Worm (Caenorhabditis elegans) whole organism, young adult: Measurements from ENCODE around the gene tftc-3.

Experiments
- B0261.1 ChIP-seq: sonication (generic microtip); optimal IDR thresholded peaks from 2 replicates; lab custom pipeline; 2016; ENCODE audit warnings: mild to moderate bottlenecking, missing genetic modification characterization, moderate library complexity, missing compliant biosample characterization
- C06A6.2 ChIP-seq: fragments of 200-800 bp; sonication (Bioruptor generic); conservative IDR thresholded peaks from 2 replicates; pipeline ENCODE4 v1.3.6; 2022; ENCODE audit warnings: missing genetic modification characterization, missing compliant biosample characterization
- C17E4.6 ChIP-seq: fragments of 200-800 bp; sonication (Bioruptor generic); IDR thresholded peaks from 2 replicates; pipeline ENCODE4 v1.3.6; 2022; ENCODE audit warnings: missing genetic modification reagents, missing genetic modification characterization, missing compliant biosample characterization
- D2030.7 ChIP-seq: fragments of 200-800 bp; sonication (Bioruptor generic); IDR thresholded peaks from 2 replicates; pipeline ENCODE4 v1.3.6; 2022; ENCODE audit warnings: missing genetic modification reagents, missing genetic modification characterization, missing compliant biosample characterization
- F23B12.7 ChIP-seq: sonication (generic microtip); optimal IDR thresholded peaks from 2 replicates; lab custom pipeline; 2017; ENCODE audit warnings: missing genetic modification characterization, mild to moderate bottlenecking, missing compliant biosample characterization, antibody characterized with exemption, moderate library complexity; ENCODE audit not compliant: insufficient read depth
- F37B4.10 ChIP-seq: fragments of 200-800 bp; sonication (Bioruptor generic); IDR thresholded peaks from 2 replicates; pipeline ENCODE4 v1.3.6; 2022; ENCODE audit warnings: missing genetic modification characterization, missing compliant biosample characterization
- F49E8.2 ChIP-seq: sonication (generic microtip); optimal IDR thresholded peaks from 3 replicates; lab custom pipeline; 2017; ENCODE audit warnings: missing genetic modification characterization, mild to moderate bottlenecking, missing compliant biosample characterization, antibody characterized with exemption, moderate library complexity; ENCODE audit not compliant: insufficient read depth
- F57C9.4 ChIP-seq: sonication (generic microtip); optimal IDR thresholded peaks from 2 replicates; lab custom pipeline; 2017; ENCODE audit warnings: mild to moderate bottlenecking, missing genetic modification characterization, missing compliant biosample characterization
- Y56A3A.18 ChIP-seq: fragments of 200-800 bp; sonication (Bioruptor generic); IDR thresholded peaks from 2 replicates; pipeline ENCODE4 v1.3.6; 2022; ENCODE audit warnings: missing genetic modification reagents, missing genetic modification characterization, missing compliant biosample characterization
- Y79H2A.3 ChIP-seq: fragments of 200-800 bp; sonication (Bioruptor generic); conservative IDR thresholded peaks from 2 replicates; pipeline ENCODE4 v1.3.6; 2022; ENCODE audit warnings: missing genetic modification reagents, missing genetic modification characterization, missing compliant biosample characterization
- ZK185.1 ChIP-seq: sonication (generic microtip); optimal IDR thresholded peaks from 2 replicates; lab custom pipeline; 2016; ENCODE audit warnings: mild to moderate bottlenecking, missing genetic modification characterization, missing compliant biosample characterization; ENCODE audit not compliant: poor library complexity, severe bottlenecking
- atf-7 ChIP-seq: sonication (generic microtip); optimal IDR thresholded peaks from 2 replicates; lab custom pipeline; 2017; ENCODE audit warnings: mild to moderate bottlenecking, missing genetic modification characterization, missing compliant biosample characterization
- cebp-1 ChIP-seq, 2 experiments: fragments of 200-800 bp in 1 of 2; sonication (Bioruptor generic) in 1 of 2; sonication (generic microtip) in 1 of 2; IDR thresholded peaks in 1 of 2; optimal IDR thresholded peaks in 1 of 2; 2 replicates each; pipeline versions ENCODE4 v1.3.6 to Lab custom; 2017 to 2022; ENCODE audit warnings: missing compliant biosample characterization in 2 of 2, missing genetic modification characterization in 2 of 2, mild to moderate bottlenecking in 1 of 2, missing genetic modification reagents in 1 of 2, moderate library complexity in 1 of 2
- ceh-27 ChIP-seq: fragments of 200-800 bp; sonication (Bioruptor generic); optimal IDR thresholded peaks from 2 replicates; lab custom pipeline; 2018; ENCODE audit warnings: mild to moderate bottlenecking, missing genetic modification characterization, moderate library complexity, missing compliant biosample characterization
- ceh-40 ChIP-seq: fragments of 200-800 bp; sonication (Bioruptor generic); IDR thresholded peaks from 2 replicates; pipeline ENCODE4 v1.3.6; 2022; ENCODE audit warnings: missing genetic modification characterization, missing compliant biosample characterization
- ceh-91 ChIP-seq: fragments of 200-800 bp; sonication (Bioruptor generic); IDR thresholded peaks from 2 replicates; pipeline ENCODE4 v1.3.6; 2022; ENCODE audit warnings: missing genetic modification reagents, missing genetic modification characterization, missing compliant biosample characterization
- die-1 ChIP-seq: sonication (generic microtip); optimal IDR thresholded peaks from 2 replicates; lab custom pipeline; 2016; ENCODE audit warnings: missing genotype, mild to moderate bottlenecking, missing genetic modification characterization, missing compliant biosample characterization
- dox-1 ChIP-seq: fragments of 200-800 bp; sonication (Bioruptor generic); IDR thresholded peaks from 2 replicates; pipeline ENCODE4 v1.3.6; 2022; ENCODE audit warnings: missing genetic modification reagents, missing genetic modification characterization, missing compliant biosample characterization
- dpl-1 ChIP-seq: fragments of 150-350 bp; optimal IDR thresholded peaks from 2 replicates; lab custom pipeline; 2014; ENCODE audit warnings: missing biosample characterization, missing genetic modification reagents, missing genetic modification characterization
- ekl-4 ChIP-seq: fragments of 200-800 bp; sonication (Bioruptor generic); IDR thresholded peaks from 2 replicates; pipeline ENCODE4 v1.3.6; 2022; ENCODE audit warnings: missing genetic modification reagents, missing genetic modification characterization, missing compliant biosample characterization
- hmg-1.2 ChIP-seq: fragments of 200-800 bp; sonication (Bioruptor generic); IDR thresholded peaks from 2 replicates; pipeline ENCODE4 v1.3.6; 2022; ENCODE audit warnings: missing genetic modification reagents, missing genetic modification characterization, missing compliant biosample characterization
- hsf-1 ChIP-seq: fragments of 200-800 bp; sonication (Bioruptor generic); IDR thresholded peaks from 2 replicates; pipeline ENCODE4 v1.3.6; 2022; ENCODE audit warnings: missing genetic modification reagents, missing genetic modification characterization, missing compliant biosample characterization
- let-607 ChIP-seq, 2 experiments: fragments of 200-800 bp in 1 of 2; sonication (Bioruptor generic) in 1 of 2; sonication (generic microtip) in 1 of 2; optimal IDR thresholded peaks; 2 replicates each; lab custom pipeline; 2016 to 2018; ENCODE audit warnings: mild to moderate bottlenecking in 2 of 2, missing compliant biosample characterization in 2 of 2, missing genetic modification characterization in 2 of 2, moderate library complexity in 2 of 2, missing genotype in 1 of 2
- lin-40 ChIP-seq: sonication (generic microtip); optimal IDR thresholded peaks from 2 replicates; lab custom pipeline; 2016; ENCODE audit warnings: missing genetic modification characterization, mild to moderate bottlenecking, missing compliant biosample characterization, missing genotype, missing genetic modification reagents
- lsl-1 ChIP-seq: fragments of 200-800 bp; sonication (Bioruptor generic); optimal IDR thresholded peaks from 2 replicates; lab custom pipeline; 2018; ENCODE audit warnings: mild to moderate bottlenecking, missing genetic modification characterization, moderate library complexity, missing compliant biosample characterization
- madf-10 ChIP-seq: sonication (generic microtip); optimal IDR thresholded peaks from 2 replicates; lab custom pipeline; 2016; ENCODE audit warnings: mild to moderate bottlenecking, missing genetic modification characterization, missing compliant biosample characterization
- madf-6 ChIP-seq: fragments of 200-800 bp; sonication (Bioruptor generic); IDR thresholded peaks from 2 replicates; pipeline ENCODE4 v1.3.6; 2022; ENCODE audit warnings: missing genetic modification reagents, missing genetic modification characterization, missing compliant biosample characterization
- madf-8 ChIP-seq: fragments of 200-800 bp; sonication (Bioruptor generic); conservative IDR thresholded peaks from 2 replicates; pipeline ENCODE4 v1.3.6; 2022; ENCODE audit warnings: missing genetic modification reagents, missing genetic modification characterization, missing compliant biosample characterization
- mes-4 ChIP-seq: sonication (generic microtip); optimal IDR thresholded peaks from 2 replicates; lab custom pipeline; 2016; ENCODE audit warnings: missing genotype, missing genetic modification characterization, missing compliant biosample characterization
- nfya-1 ChIP-seq: sonication (generic microtip); optimal IDR thresholded peaks from 2 replicates; lab custom pipeline; 2017; ENCODE audit warnings: antibody characterized with exemption, missing compliant biosample characterization, missing genetic modification characterization, borderline replicate concordance; ENCODE audit not compliant: insufficient read depth
- nfya-2 ChIP-seq: fragments of 200-800 bp; sonication (Bioruptor generic); IDR thresholded peaks from 2 replicates; pipeline ENCODE4 v1.3.6; 2022; ENCODE audit warnings: missing genetic modification reagents, missing genetic modification characterization, missing compliant biosample characterization
- nhr-179 ChIP-seq: sonication (generic microtip); optimal IDR thresholded peaks from 2 replicates; lab custom pipeline; 2016; ENCODE audit warnings: mild to moderate bottlenecking, missing genetic modification characterization, missing compliant biosample characterization
- nhr-80 ChIP-seq: sonication (generic microtip); optimal IDR thresholded peaks from 2 replicates; lab custom pipeline; 2016; ENCODE audit warnings: missing genetic modification characterization, missing compliant biosample characterization
- pbrm-1 ChIP-seq: fragments of 200-800 bp; sonication (Bioruptor generic); IDR thresholded peaks from 2 replicates; pipeline ENCODE4 v1.3.6; 2022; ENCODE audit warnings: missing genetic modification reagents, missing genetic modification characterization, missing compliant biosample characterization
- snpc-3.4 ChIP-seq: sonication (generic microtip); optimal IDR thresholded peaks from 2 replicates; lab custom pipeline; 2017; ENCODE audit warnings: missing genetic modification characterization, mild to moderate bottlenecking, missing compliant biosample characterization, antibody characterized with exemption, moderate library complexity, missing genotype, missing genetic modification reagents
- snpc-4 ChIP-seq, 5 experiments: fragments of 150-350 bp in 1 of 5; sonication (generic microtip) in 4 of 5; optimal IDR thresholded peaks; 2 replicates each; lab custom pipeline; 2014 to 2018; ENCODE audit warnings: missing genetic modification characterization in 5 of 5, missing biosample characterization in 3 of 5, antibody characterized with exemption in 2 of 5, mild to moderate bottlenecking in 2 of 5, missing compliant biosample characterization in 2 of 5, missing genotype in 2 of 5, moderate library complexity in 2 of 5, missing genetic modification reagents in 1 of 5
- tbp1 ChIP-seq: fragments of 200-800 bp; sonication (Bioruptor generic); optimal IDR thresholded peaks from 2 replicates; lab custom pipeline; 2018; ENCODE audit warnings: mild to moderate bottlenecking, missing genetic modification characterization, missing compliant biosample characterization
- unc-130 ChIP-seq: sonication (generic microtip); optimal IDR thresholded peaks from 2 replicates; lab custom pipeline; 2016; ENCODE audit warnings: missing genetic modification reagents, missing genetic modification characterization, missing compliant biosample characterization
- zim-3 ChIP-seq: sonication (generic microtip); optimal IDR thresholded peaks from 2 replicates; lab custom pipeline; 2017; ENCODE audit warnings: mild to moderate bottlenecking, missing genetic modification characterization, moderate library complexity, missing compliant biosample characterization
- ztf-18 ChIP-seq: sonication (generic microtip); optimal IDR thresholded peaks from 2 replicates; lab custom pipeline; 2016; ENCODE audit warnings: missing genotype, mild to moderate bottlenecking, missing genetic modification characterization, missing compliant biosample characterization
- ztf-22 ChIP-seq: fragments of 200-800 bp; sonication (Bioruptor generic); optimal IDR thresholded peaks from 2 replicates; lab custom pipeline; 2018; ENCODE audit warnings: mild to moderate bottlenecking, missing genetic modification characterization, moderate library complexity, missing compliant biosample characterization
- ztf-26 ChIP-seq: sonication (generic microtip); optimal IDR thresholded peaks from 2 replicates; lab custom pipeline; 2017; ENCODE audit warnings: missing genetic modification characterization, missing compliant biosample characterization

Gene tftc-3

DNA sequence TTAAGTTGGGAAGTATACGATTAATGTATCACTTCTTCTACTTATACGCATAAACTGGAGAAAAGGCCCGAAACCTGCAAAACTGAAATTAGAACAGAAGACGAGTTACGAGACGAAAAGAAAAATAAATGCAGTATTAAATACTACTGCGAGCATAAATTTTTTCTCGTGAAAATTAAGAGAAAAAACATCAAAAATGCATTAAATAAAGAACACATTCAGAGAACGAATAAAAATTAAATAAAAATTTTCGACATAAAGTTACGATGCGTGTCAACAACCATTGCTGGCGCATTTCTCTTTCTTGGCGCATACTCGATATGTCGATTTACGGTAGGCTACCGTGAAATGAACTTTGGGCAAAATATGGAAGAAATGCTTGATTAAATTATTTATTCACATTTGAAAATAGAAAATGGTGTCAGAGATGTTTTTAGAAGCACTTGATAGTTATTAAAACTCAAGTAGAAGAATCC lies 5.2 kb downstream of the tftc-3 start, which contains the start of the genes ZK856.19 and ZK856.11 (continued):
- no peak for TF ChIP-seq snpc-4 (GFP tag; optimal IDR thresholded peaks at IDR 0.05; lab: Kevin White, UChicago)
- peak in 2 of 4 experiments; percentile 35 to 49 for TF ChIP-seq snpc-4 (tag; optimal IDR thresholded peaks at IDR 0.05; lab: Kevin White, UChicago)
- TF ChIP-seq D2030.7 (GFP tag; lab: Robert Waterston, UW) = peak; percentile 17; the same call in 1 of the 2 replicates
- TF ChIP-seq madf-6 (GFP tag; lab: Robert Waterston, UW) = peak; percentile 24; the same call in 1 of the 2 replicates
- 0 out of 2 replicates have a peak, but pooled peaks have one; percentile 20 for TF ChIP-seq pbrm-1 (GFP tag; lab: Robert Waterston, UW)
- TF ChIP-seq hsf-1 = 0 out of 2 replicates have a peak, but pooled peaks have one; percentile 18
- peak; percentile 41 for TF ChIP-seq snpc-3.4 (tag; lab: Kevin White, UChicago)
- TF ChIP-seq let-607 (tag; optimal IDR thresholded peaks at IDR 0.05; lab: Kevin White, UChicago) = no peak
- TF ChIP-seq atf-7 (tag; lab: Kevin White, UChicago) = no peak
- TF ChIP-seq ceh-27 (GFP tag; lab: Kevin White, UChicago) = peak; percentile 14
- TF ChIP-seq nfya-2 (GFP tag; lab: Robert Waterston, UW) = no peak
- no peak for TF ChIP-seq ztf-22 (GFP tag; lab: Kevin White, UChicago)
- no peak for TF ChIP-seq ceh-91 (GFP tag; lab: Robert Waterston, UW)
- peak; percentile 5 for TF ChIP-seq unc-130 (GFP tag; lab: Kevin White, UChicago)
- TF ChIP-seq lin-40 (tag; lab: Kevin White, UChicago) = peak; percentile 61
- no peak for TF ChIP-seq madf-8 (GFP tag; lab: Robert Waterston, UW)
- TF ChIP-seq Y56A3A.18 = no peak
- TF ChIP-seq madf-10 (tag; lab: Kevin White, UChicago) = peak; percentile 29
- TF ChIP-seq nfya-1 (tag; lab: Kevin White, UChicago) = no peak
- no peak for TF ChIP-seq B0261.1 (tag; lab: Kevin White, UChicago)
- TF ChIP-seq tbp1 (GFP tag; lab: Kevin White, UChicago) = peak; percentile 44
- TF ChIP-seq dpl-1 (GFP tag; lab: Kevin White, UChicago) = no peak
- TF ChIP-seq lsl-1 = peak; percentile 31
- peak; percentile 45 for TF ChIP-seq F23B12.7 (tag; lab: Kevin White, UChicago)
- no peak for TF ChIP-seq ceh-40 (GFP tag; lab: Robert Waterston, UW)
- peak; percentile 41 for TF ChIP-seq F49E8.2
- no peak for TF ChIP-seq C06A6.2 (GFP tag; lab: Robert Waterston, UW)
- TF ChIP-seq hmg-1.2 (GFP tag; lab: Robert Waterston, UW) = peak; percentile 32; the same call in 1 of the 2 replicates
- no peak for TF ChIP-seq ekl-4 (GFP tag; lab: Robert Waterston, UW)
- TF ChIP-seq ztf-26 (tag; lab: Kevin White, UChicago) = no peak
- peak; percentile 24; the same call in 1 of the 2 replicates for TF ChIP-seq dox-1
- TF ChIP-seq die-1 (tag; lab: Kevin White, UChicago) = no peak
- TF ChIP-seq mes-4 (tag; lab: Kevin White, UChicago) = no peak
- no peak for TF ChIP-seq nhr-179
- peak; percentile 93 for TF ChIP-seq ztf-18
- TF ChIP-seq Y79H2A.3 = no peak
- TF ChIP-seq C17E4.6 (GFP tag; lab: Robert Waterston, UW) = no peak

- TF ChIP-seq snpc-4 (GFP tag; optimal IDR thresholded peaks at IDR 0.05; lab: Kevin White, UChicago) (no peak), snpc-4 (tag; optimal IDR thresholded peaks at IDR 0.05; lab: Kevin White, UChicago) (peak in 2 of 4 experiments; percentile 33 to 36), ztf-18 (peak; percentile 56), ceh-27 (GFP tag; lab: Kevin White, UChicago) (no peak), F37B4.10 (GFP tag; lab: Robert Waterston, UW) (no peak), cebp-1 (GFP tag; IDR thresholded peaks at IDR 0.05; lab: Robert Waterston, UW) (no peak), cebp-1 (tag; optimal IDR thresholded peaks at IDR 0.05; lab: Kevin White, UChicago) (peak; percentile 2), ekl-4 (GFP tag; lab: Robert Waterston, UW) (no peak), nhr-80 (tag; lab: Kevin White, UChicago) (peak; percentile 65), zim-3 (tag; lab: Kevin White, UChicago) (no peak), madf-6 (GFP tag; lab: Robert Waterston, UW) (0 out of 2 replicates have a peak, but pooled peaks have one; percentile 17), ZK185.1 (no peak), F57C9.4 (no peak)
Measured at ce11 chrV:10203435-10204009, 6.6 kb downstream of the tftc-3 start, which contains the start of gene chpf-1. chpf-1 (minus strand) TSS chrV:10203485.
